Fruit fly (Drosophila melanogaster) whole organism, embryonic: Measurements from ENCODE around the gene Ada1-1.
A peak's percentile ranks its signal among the peaks of the same experiment; 100 is the strongest.

Source experiments
- Adf1 ChIP-seq: fragments of 200-800 bp; sonication (Bioruptor generic); IDR thresholded peaks from 2 replicates; pipeline ENCODE4 v1.3.6; 2022; ENCODE audit warnings: missing biosample characterization, missing genetic modification characterization
- BtbVII ChIP-seq: fragments of 200-800 bp; sonication (Bioruptor generic); optimal IDR thresholded peaks from 3 replicates; lab custom pipeline; 2017; ENCODE audit warnings: missing biosample characterization, mild to moderate bottlenecking, missing genetic modification characterization
- CG1024 ChIP-seq: fragments of 200-800 bp; sonication (Bioruptor generic); IDR thresholded peaks from 2 replicates; pipeline ENCODE4 v1.3.6; 2022; ENCODE audit warnings: missing biosample characterization, missing genetic modification characterization
- CG11093 ChIP-seq: fragments of 200-800 bp; sonication (Bioruptor generic); IDR thresholded peaks from 3 replicates; pipeline ENCODE4 v1.3.6; 2022; ENCODE audit warnings: missing biosample characterization, missing genetic modification characterization
- CG12155 ChIP-seq: fragments of 200-800 bp; sonication (Bioruptor generic); optimal IDR thresholded peaks from 3 replicates; lab custom pipeline; 2016; ENCODE audit warnings: missing biosample characterization, missing genetic modification characterization
- CG12391 ChIP-seq: fragments of 200-800 bp; sonication (Bioruptor generic); optimal IDR thresholded peaks from 3 replicates; lab custom pipeline; 2018; ENCODE audit warnings: missing biosample characterization, mild to moderate bottlenecking, missing genetic modification characterization, moderate library complexity
- CG13424 ChIP-seq: fragments of 200-800 bp; sonication (Bioruptor generic); optimal IDR thresholded peaks from 2 replicates; lab custom pipeline; 2019; ENCODE audit warnings: missing biosample characterization, mild to moderate bottlenecking, missing genetic modification characterization, moderate library complexity
- CG14014 ChIP-seq: fragments of 200-800 bp; sonication (Bioruptor generic); IDR thresholded peaks from 2 replicates; pipeline ENCODE4 v1.3.6; 2022; ENCODE audit warnings: missing biosample characterization, missing genetic modification characterization
- CG14710 ChIP-seq: fragments of 200-800 bp; sonication (Bioruptor generic); optimal IDR thresholded peaks from 3 replicates; lab custom pipeline; 2019; ENCODE audit warnings: missing biosample characterization, mild to moderate bottlenecking, missing genetic modification characterization, moderate library complexity
- CG1647 ChIP-seq: fragments of 200-800 bp; sonication (Bioruptor generic); optimal IDR thresholded peaks from 3 replicates; lab custom pipeline; 2016; ENCODE audit warnings: missing biosample characterization, missing genetic modification characterization
- CG18476 ChIP-seq: fragments of 200-800 bp; sonication (Bioruptor generic); optimal IDR thresholded peaks from 2 replicates; lab custom pipeline; 2016; ENCODE audit warnings: missing biosample characterization, mild to moderate bottlenecking, missing genetic modification characterization
- CG2712 ChIP-seq: fragments of 200-800 bp; optimal IDR thresholded peaks from 3 replicates; lab custom pipeline; 2019; ENCODE audit warnings: missing biosample characterization, mild to moderate bottlenecking, missing genetic modification characterization, moderate library complexity
- CG30020 ChIP-seq: fragments of 200-800 bp; optimal IDR thresholded peaks from 2 replicates; lab custom pipeline; 2019; ENCODE audit warnings: missing biosample characterization, mild to moderate bottlenecking, missing genetic modification characterization, moderate library complexity
- CG31365 ChIP-seq: fragments of 200-800 bp; sonication (Bioruptor generic); optimal IDR thresholded peaks from 2 replicates; lab custom pipeline; 2018; ENCODE audit warnings: missing biosample characterization, mild to moderate bottlenecking, missing genetic modification characterization
- CG4404 ChIP-seq: fragments of 200-800 bp; sonication (Bioruptor generic); IDR thresholded peaks from 2 replicates; pipeline ENCODE4 v1.3.6; 2022; ENCODE audit warnings: missing biosample characterization, missing genetic modification characterization
- CG6254 ChIP-seq: fragments of 200-800 bp; sonication (Bioruptor generic); optimal IDR thresholded peaks from 3 replicates; lab custom pipeline; 2017; ENCODE audit warnings: mild to moderate bottlenecking, missing biosample characterization, missing genetic modification reagents, missing genetic modification characterization
- CG6854 ChIP-seq: fragments of 200-800 bp; sonication (Bioruptor generic); optimal IDR thresholded peaks from 3 replicates; lab custom pipeline; 2017; ENCODE audit warnings: missing biosample characterization, mild to moderate bottlenecking, missing genetic modification characterization
- CG7357 ChIP-seq: fragments of 200-800 bp; sonication (Bioruptor generic); IDR thresholded peaks from 3 replicates; pipeline ENCODE4 v1.3.6; 2022; ENCODE audit warnings: missing biosample characterization, missing genetic modification characterization
- CG8359 ChIP-seq: fragments of 200-800 bp; sonication (Bioruptor generic); optimal IDR thresholded peaks from 2 replicates; lab custom pipeline; 2017; ENCODE audit warnings: missing biosample characterization, mild to moderate bottlenecking, missing genetic modification characterization, borderline replicate concordance
- CG9876 ChIP-seq: fragments of 200-800 bp; sonication (Bioruptor generic); optimal IDR thresholded peaks from 2 replicates; lab custom pipeline; 2016; ENCODE audit warnings: missing biosample characterization, missing genetic modification characterization
- Deaf1 ChIP-seq: fragments of 200-800 bp; optimal IDR thresholded peaks from 3 replicates; lab custom pipeline; 2019; ENCODE audit warnings: missing biosample characterization, mild to moderate bottlenecking, missing genetic modification characterization, moderate library complexity
- Dek ChIP-seq: fragments of 200-800 bp; sonication (Bioruptor generic); optimal IDR thresholded peaks from 3 replicates; lab custom pipeline; 2019; ENCODE audit warnings: missing biosample characterization, mild to moderate bottlenecking, missing genetic modification characterization, moderate library complexity
- Hmx ChIP-seq: fragments of 200-800 bp; sonication (Bioruptor generic); optimal IDR thresholded peaks from 2 replicates; lab custom pipeline; 2016; ENCODE audit warnings: missing biosample characterization, missing genetic modification characterization
- Hr39 ChIP-seq: fragments of >200 bp; optimal IDR thresholded peaks from 2 replicates; lab custom pipeline; 2017
- NC2β ChIP-seq: fragments of 200-800 bp; sonication (Bioruptor generic); optimal IDR thresholded peaks from 2 replicates; lab custom pipeline; 2016; ENCODE audit warnings: missing biosample characterization, missing genetic modification characterization
- Neu2 ChIP-seq: fragments of 200-800 bp; sonication (Bioruptor generic); optimal IDR thresholded peaks from 3 replicates; lab custom pipeline; 2016; ENCODE audit warnings: missing biosample characterization, missing genetic modification characterization, borderline replicate concordance
- Opbp ChIP-seq: fragments of 200-800 bp; sonication (Bioruptor generic); IDR thresholded peaks from 3 replicates; pipeline ENCODE4 v1.3.6; 2022; ENCODE audit warnings: missing biosample characterization, missing genetic modification characterization; ENCODE audit not compliant: partially characterized antibody
- PHDP ChIP-seq: fragments of 200-800 bp; sonication (Bioruptor generic); optimal IDR thresholded peaks from 3 replicates; lab custom pipeline; 2018; ENCODE audit warnings: missing biosample characterization, mild to moderate bottlenecking, missing genetic modification characterization, moderate library complexity
- Rfx ChIP-seq: fragments of 200-800 bp; sonication (Bioruptor generic); IDR thresholded peaks from 2 replicates; pipeline ENCODE4 v1.3.6; 2022; ENCODE audit warnings: missing biosample characterization, missing genetic modification characterization
- Ssrp ChIP-seq: fragments of 200-800 bp; sonication (Bioruptor generic); optimal IDR thresholded peaks from 2 replicates; lab custom pipeline; 2018; ENCODE audit warnings: missing biosample characterization, mild to moderate bottlenecking, missing genetic modification characterization, moderate library complexity
- ac ChIP-seq: fragments of 200-800 bp; sonication (Bioruptor generic); optimal IDR thresholded peaks from 3 replicates; lab custom pipeline; 2017; ENCODE audit warnings: missing biosample characterization, mild to moderate bottlenecking, missing genetic modification characterization
- ap ChIP-seq: fragments of 200-800 bp; sonication (Bioruptor generic); IDR thresholded peaks from 2 replicates; pipeline ENCODE4 v1.3.6; 2022; ENCODE audit warnings: missing biosample characterization, missing genetic modification characterization
- bcd ChIP-seq: fragments of 200-800 bp; sonication (Bioruptor generic); optimal IDR thresholded peaks from 2 replicates; lab custom pipeline; 2017; ENCODE audit warnings: missing biosample characterization, mild to moderate bottlenecking, missing genetic modification characterization
- bowl ChIP-seq: fragments of 200-800 bp; sonication (Bioruptor generic); IDR thresholded peaks from 2 replicates; pipeline ENCODE4 v1.3.6; 2022; ENCODE audit warnings: missing biosample characterization, missing genetic modification characterization
- cato ChIP-seq: fragments of 200-800 bp; sonication (Bioruptor generic); optimal IDR thresholded peaks from 2 replicates; lab custom pipeline; 2016; ENCODE audit warnings: missing biosample characterization, missing genetic modification characterization, borderline replicate concordance
- caup ChIP-seq: fragments of 200-800 bp; sonication (Bioruptor generic); optimal IDR thresholded peaks from 3 replicates; lab custom pipeline; 2017; ENCODE audit warnings: missing biosample characterization, mild to moderate bottlenecking, missing genetic modification characterization, moderate library complexity; ENCODE audit not compliant: severe bottlenecking
- cg ChIP-seq: fragments of 200-800 bp; sonication (Bioruptor generic); optimal IDR thresholded peaks from 3 replicates; lab custom pipeline; 2019; ENCODE audit warnings: missing biosample characterization, mild to moderate bottlenecking, missing genetic modification characterization, moderate library complexity
- crp ChIP-seq, 2 experiments: fragments of 200-800 bp; sonication (Bioruptor generic); optimal IDR thresholded peaks; 2 replicates in 1 of 2; 3 replicates in 1 of 2; lab custom pipeline; 2017; ENCODE audit warnings: missing biosample characterization in 2 of 2, missing genetic modification characterization in 2 of 2, mild to moderate bottlenecking in 1 of 2, moderate library complexity in 1 of 2
- esg ChIP-seq: fragments of 200-800 bp; sonication (Bioruptor generic); conservative IDR thresholded peaks from 2 replicates; pipeline ENCODE4 v1.3.6; 2022; ENCODE audit warnings: missing biosample characterization, missing genetic modification characterization
- jing ChIP-seq: fragments of 200-800 bp; sonication (Bioruptor generic); optimal IDR thresholded peaks from 2 replicates; lab custom pipeline; 2018; ENCODE audit warnings: missing biosample characterization, mild to moderate bottlenecking, missing genetic modification characterization
- klu ChIP-seq: fragments of 200-800 bp; sonication (Bioruptor generic); IDR thresholded peaks from 2 replicates; pipeline ENCODE4 v1.3.6; 2022; ENCODE audit warnings: missing biosample characterization, missing genetic modification characterization
- mld ChIP-seq: fragments of 200-800 bp; sonication (Bioruptor generic); IDR thresholded peaks from 3 replicates; pipeline ENCODE4 v1.3.6; 2022; ENCODE audit warnings: missing biosample characterization, missing genetic modification characterization; ENCODE audit not compliant: partially characterized antibody
- nerfin-1 ChIP-seq: fragments of 200-800 bp; sonication (Bioruptor generic); optimal IDR thresholded peaks from 3 replicates; lab custom pipeline; 2019; ENCODE audit warnings: missing biosample characterization, mild to moderate bottlenecking, missing genetic modification characterization, moderate library complexity
- org-1 ChIP-seq: fragments of 200-800 bp; sonication (Bioruptor generic); optimal IDR thresholded peaks from 2 replicates; lab custom pipeline; 2017; ENCODE audit warnings: missing biosample characterization, missing genetic modification characterization
- peb ChIP-seq: fragments of 200-800 bp; sonication (Bioruptor generic); IDR thresholded peaks from 2 replicates; pipeline ENCODE4 v1.3.6; 2022; ENCODE audit warnings: missing biosample characterization, missing genetic modification characterization
- pzg ChIP-seq: fragments of 200-800 bp; sonication (Bioruptor generic); optimal IDR thresholded peaks from 3 replicates; lab custom pipeline; 2018; ENCODE audit warnings: missing biosample characterization, mild to moderate bottlenecking, missing genetic modification characterization, moderate library complexity
- sens ChIP-seq: fragments of 200-800 bp; sonication (Bioruptor generic); peaks from one replicate; lab custom pipeline; 2016; ENCODE audit warnings: missing biosample characterization, missing genetic modification characterization
- ttk ChIP-seq: fragments of 200-800 bp; sonication (Bioruptor generic); IDR thresholded peaks from 2 replicates; pipeline ENCODE4 v2.1.2; 2022; ENCODE audit warnings: missing biosample characterization, missing genetic modification characterization
- unpg ChIP-seq: fragments of 200-800 bp; sonication (Bioruptor generic); optimal IDR thresholded peaks from 3 replicates; lab custom pipeline; 2018; ENCODE audit warnings: missing biosample characterization, mild to moderate bottlenecking, missing genetic modification characterization, moderate library complexity

Ada1-1 gene

dm6 chr2L:12002922-12003791 lies 6.5 kb downstream of the Ada1-1 start (continued):
- TF ChIP-seq PHDP (peak; percentile 8), CG7357 (GFP tag; lab: Robert Waterston, UW) (no peak), CG1647 (peak; percentile 21), NC2β (GFP tag; lab: Kevin White, UChicago) (no peak), pzg (GFP tag; lab: Kevin White, UChicago) (peak; percentile 25), Rfx (no peak), Ssrp (tag; lab: Kevin White, UChicago) (peak; percentile 14), Dek (tag; lab: Kevin White, UChicago) (peak; percentile 43), CG31365 (tag; lab: Kevin White, UChicago) (no peak), bowl (GFP tag; lab: Robert Waterston, UW) (no peak), unpg (GFP tag; lab: Kevin White, UChicago) (peak; percentile 52), CG12155 (peak; percentile 18), Neu2 (GFP tag; lab: Kevin White, UChicago) (no peak), nerfin-1 (tag; lab: Kevin White, UChicago) (peak; percentile 83), cg (GFP tag; lab: Kevin White, UChicago) (no peak), CG9876 (GFP tag; lab: Kevin White, UChicago) (no peak), mld (GFP tag; lab: Robert Waterston, UW) (no peak), sens (GFP tag; lab: Kevin White, UChicago) (peak; percentile 45), CG4404 (GFP tag; lab: Robert Waterston, UW) (no peak), esg (no peak), CG14014 (GFP tag; lab: Robert Waterston, UW) (no peak), CG1024 (GFP tag; lab: Robert Waterston, UW) (no peak), CG11093 (GFP tag; lab: Robert Waterston, UW) (no peak), CG30020 (tag; lab: Kevin White, UChicago) (no peak), CG18476 (GFP tag; lab: Kevin White, UChicago) (no peak), CG8359 (peak; percentile 35), Opbp (GFP tag; lab: Robert Waterston, UW) (no peak), Hmx (no peak), Adf1 (GFP tag; lab: Robert Waterston, UW) (no peak), jing (GFP tag; lab: Kevin White, UChicago) (no peak), caup (GFP tag; lab: Kevin White, UChicago) (no peak), ttk (GFP tag; lab: Robert Waterston, UW) (no peak), Deaf1 (tag; lab: Kevin White, UChicago) (peak; percentile 94), peb (no peak), cato (GFP tag; lab: Kevin White, UChicago) (no peak), CG12391 (tag; lab: Kevin White, UChicago) (peak; percentile 63), CG6254 (GFP tag; lab: Kevin White, UChicago) (peak; percentile 30), bcd (GFP tag; lab: Kevin White, UChicago) (peak; percentile 27), CG6854 (GFP tag; lab: Kevin White, UChicago) (peak; percentile 11), BtbVII (GFP tag; lab: Kevin White, UChicago) (no peak), ap (GFP tag; lab: Robert Waterston, UW) (no peak), CG13424 (peak; percentile 60), CG14710 (tag; lab: Kevin White, UChicago) (no peak), Hr39 (no peak), CG2712 (tag; lab: Kevin White, UChicago) (peak; percentile 63), crp (GFP tag; optimal IDR thresholded peaks at IDR 0.05; lab: Kevin White, UChicago) (peak in 1 of 2 experiments; percentile 58), org-1 (no peak), ac (GFP tag; lab: Kevin White, UChicago) (peak; percentile 67), klu (GFP tag; lab: Robert Waterston, UW) (no peak)
